Fruit fly (Drosophila melanogaster) S2 (cell line): ENCODE data around the gene TM9SF2.

Experiments
- CG8478 ChIP-seq: fragments of >200 bp; optimal IDR thresholded peaks from 2 replicates; lab custom pipeline; 2018
- CTCF ChIP-seq, 2 experiments: fragments of >200 bp; optimal IDR thresholded peaks; 2 replicates each; lab custom pipeline; 2018

DNA sequence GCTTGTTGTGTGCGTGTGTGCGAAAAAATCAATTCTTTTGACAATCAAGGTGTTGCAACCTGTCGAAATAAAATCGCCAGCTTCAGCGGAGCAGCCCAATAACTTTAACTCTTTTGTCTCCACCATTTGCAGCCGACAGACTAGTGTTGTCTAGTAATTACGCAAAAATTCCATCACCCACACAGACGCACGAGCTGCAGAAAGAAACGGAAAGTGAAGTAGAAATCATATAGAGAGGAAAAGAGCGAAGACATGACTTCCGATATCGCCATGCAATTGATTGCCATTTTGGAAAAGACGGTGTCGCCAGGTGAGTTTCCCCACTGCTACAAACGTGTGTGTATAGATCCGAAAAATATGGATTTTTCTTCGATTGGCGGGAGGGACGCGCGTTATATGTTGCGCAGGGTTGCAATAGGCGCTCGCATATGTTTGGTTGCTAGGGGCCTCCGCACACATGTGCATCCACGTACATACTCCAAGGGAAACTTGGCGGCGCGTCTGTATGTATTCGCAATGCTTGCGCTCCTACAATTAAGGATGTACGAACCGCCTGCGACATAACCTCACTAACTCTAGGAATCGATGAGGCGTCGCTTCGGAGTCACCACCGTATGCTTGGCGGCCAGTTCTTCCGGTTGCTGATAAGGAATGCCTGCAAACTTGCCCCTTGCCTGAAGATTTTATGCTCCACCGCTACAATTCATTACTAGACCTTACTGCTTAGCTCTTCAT is 1.2 kb upstream of the TM9SF2 start:
- no peak for TF ChIP-seq CTCF (optimal IDR thresholded peaks at IDR 0.05; lab: Kevin White, UChicago)
- no peak for TF ChIP-seq CG8478 (lab: Kevin White, UChicago)
